Worm (Caenorhabditis elegans) whole organism, late embryonic: ENCODE measurements around the gene C01C4.3.

ENCODE experiments used
- C38D4.7 ChIP-seq: fragments of 200-800 bp; sonication (Bioruptor generic); optimal IDR thresholded peaks from 2 replicates; lab custom pipeline; 2018; ENCODE audit warnings: mild to moderate bottlenecking, missing genetic modification characterization, moderate library complexity, missing compliant biosample characterization
- T23F11.4 ChIP-seq: fragments of 200-800 bp; sonication (Bioruptor generic); optimal IDR thresholded peaks from 2 replicates; lab custom pipeline; 2018; ENCODE audit warnings: mild to moderate bottlenecking, missing genetic modification characterization, missing compliant biosample characterization
- ceh-19 ChIP-seq: fragments of 200-800 bp; sonication (Bioruptor generic); optimal IDR thresholded peaks from 2 replicates; lab custom pipeline; 2018; ENCODE audit warnings: mild to moderate bottlenecking, missing genetic modification characterization, missing compliant biosample characterization
- ceh-2 ChIP-seq: sonication (generic microtip); optimal IDR thresholded peaks from 2 replicates; lab custom pipeline; 2016; ENCODE audit warnings: missing genotype, missing genetic modification characterization, missing compliant biosample characterization
- ceh-22 ChIP-seq: sonication (generic microtip); optimal IDR thresholded peaks from 2 replicates; lab custom pipeline; 2017; ENCODE audit warnings: missing biosample characterization, missing genetic modification characterization
- ceh-24 ChIP-seq: sonication (generic microtip); optimal IDR thresholded peaks from 2 replicates; lab custom pipeline; 2016; ENCODE audit warnings: mild to moderate bottlenecking, missing genetic modification characterization, missing compliant biosample characterization
- ceh-31 ChIP-seq: sonication (generic microtip); optimal IDR thresholded peaks from 2 replicates; lab custom pipeline; 2016; ENCODE audit warnings: missing genetic modification characterization, missing compliant biosample characterization
- ceh-34 ChIP-seq: sonication (generic microtip); optimal IDR thresholded peaks from 2 replicates; lab custom pipeline; 2016; ENCODE audit warnings: mild to moderate bottlenecking, missing genetic modification characterization, missing compliant biosample characterization
- ceh-6 ChIP-seq: fragments of 200-800 bp; sonication (Bioruptor generic); optimal IDR thresholded peaks from 2 replicates; lab custom pipeline; 2018; ENCODE audit warnings: mild to moderate bottlenecking, missing genetic modification characterization, missing compliant biosample characterization
- elt-4 ChIP-seq: sonication (generic microtip); optimal IDR thresholded peaks from 2 replicates; lab custom pipeline; 2016; ENCODE audit warnings: missing genetic modification characterization, missing compliant biosample characterization
- ets-4 ChIP-seq: sonication (generic microtip); optimal IDR thresholded peaks from 2 replicates; lab custom pipeline; 2016; ENCODE audit warnings: missing genetic modification characterization, missing compliant biosample characterization
- eyg-1 ChIP-seq: sonication (generic microtip); optimal IDR thresholded peaks from 2 replicates; lab custom pipeline; 2016; ENCODE audit warnings: missing genotype, missing genetic modification characterization, missing compliant biosample characterization
- fax-1 ChIP-seq: sonication (generic microtip); optimal IDR thresholded peaks from 2 replicates; lab custom pipeline; 2016; ENCODE audit warnings: missing genotype, missing genetic modification characterization, missing compliant biosample characterization
- fkh-6 ChIP-seq: sonication (generic microtip); optimal IDR thresholded peaks from 2 replicates; lab custom pipeline; 2016; ENCODE audit warnings: missing genetic modification characterization, missing compliant biosample characterization
- hlh-13 ChIP-seq: fragments of 200-800 bp; sonication (Bioruptor generic); optimal IDR thresholded peaks from 2 replicates; lab custom pipeline; 2018; ENCODE audit warnings: mild to moderate bottlenecking, missing genetic modification characterization, missing compliant biosample characterization
- hlh-8 ChIP-seq: sonication (generic microtip); optimal IDR thresholded peaks from 2 replicates; lab custom pipeline; 2016; ENCODE audit warnings: missing genotype, missing genetic modification characterization, missing compliant biosample characterization
- madf-2 ChIP-seq: sonication (generic microtip); optimal IDR thresholded peaks from 2 replicates; lab custom pipeline; 2017; ENCODE audit warnings: missing genetic modification characterization, missing compliant biosample characterization
- nfya-1 ChIP-seq: sonication (generic microtip); optimal IDR thresholded peaks from 2 replicates; lab custom pipeline; 2017; ENCODE audit warnings: missing genetic modification characterization, mild to moderate bottlenecking, missing compliant biosample characterization, antibody characterized with exemption, moderate library complexity
- nhr-11 ChIP-seq: fragments of 150-350 bp; optimal IDR thresholded peaks from 2 replicates; lab custom pipeline; 2014; ENCODE audit warnings: missing biosample characterization, missing genetic modification characterization
- nhr-232 ChIP-seq: sonication (generic microtip); optimal IDR thresholded peaks from 2 replicates; lab custom pipeline; 2016; ENCODE audit warnings: missing genetic modification characterization, missing compliant biosample characterization
- npax-4 ChIP-seq: sonication (generic microtip); optimal IDR thresholded peaks from 2 replicates; lab custom pipeline; 2016; ENCODE audit warnings: missing genetic modification characterization, missing compliant biosample characterization
- odd-2 ChIP-seq: sonication (generic microtip); optimal IDR thresholded peaks from 2 replicates; lab custom pipeline; 2017; ENCODE audit warnings: antibody characterized with exemption, mild to moderate bottlenecking, missing genetic modification characterization, missing compliant biosample characterization
- pag-3 ChIP-seq: sonication (generic microtip); optimal IDR thresholded peaks from 2 replicates; lab custom pipeline; 2016; ENCODE audit warnings: missing compliant biosample characterization, missing genetic modification characterization, borderline replicate concordance
- pha-2 ChIP-seq: sonication (generic microtip); optimal IDR thresholded peaks from 2 replicates; lab custom pipeline; 2017; ENCODE audit warnings: mild to moderate bottlenecking, missing genetic modification characterization, missing compliant biosample characterization
- pha-4 ChIP-seq: fragments of 150-350 bp; optimal IDR thresholded peaks from 2 replicates; lab custom pipeline; 2018; ENCODE audit warnings: missing biosample characterization, missing genetic modification reagents, missing genetic modification characterization
- pros-1 ChIP-seq: fragments of 150-350 bp; optimal IDR thresholded peaks from 2 replicates; lab custom pipeline; 2014; ENCODE audit warnings: missing biosample characterization, missing genetic modification reagents, missing genetic modification characterization
- ref-2 ChIP-seq: sonication (generic microtip); optimal IDR thresholded peaks from 2 replicates; lab custom pipeline; 2016; ENCODE audit warnings: missing genetic modification characterization, missing compliant biosample characterization
- sdc-2 ChIP-seq: sonication (generic microtip); optimal IDR thresholded peaks from 2 replicates; lab custom pipeline; 2016; ENCODE audit warnings: missing genotype, missing genetic modification characterization, missing compliant biosample characterization
- sox-2 ChIP-seq: fragments of 200-800 bp; sonication (Bioruptor generic); IDR thresholded peaks from 2 replicates; pipeline ENCODE4 v1.3.6; 2022; ENCODE audit warnings: missing genetic modification reagents, missing genetic modification characterization, missing compliant biosample characterization
- syd-9 ChIP-seq: sonication (generic microtip); optimal IDR thresholded peaks from 2 replicates; lab custom pipeline; 2016; ENCODE audit warnings: mild to moderate bottlenecking, missing genetic modification characterization, moderate library complexity, missing compliant biosample characterization
- tbx-2 ChIP-seq: sonication (generic microtip); optimal IDR thresholded peaks from 2 replicates; lab custom pipeline; 2016; ENCODE audit warnings: missing genetic modification characterization, missing compliant biosample characterization
- tbx-7 ChIP-seq: sonication (generic microtip); optimal IDR thresholded peaks from 2 replicates; lab custom pipeline; 2016; ENCODE audit warnings: missing genotype, missing genetic modification characterization, missing compliant biosample characterization
- ttx-3 ChIP-seq: sonication (generic microtip); optimal IDR thresholded peaks from 2 replicates; lab custom pipeline; 2016; ENCODE audit warnings: missing genetic modification reagents, missing genetic modification characterization, missing compliant biosample characterization
- unc-55 ChIP-seq: sonication (generic microtip); optimal IDR thresholded peaks from 2 replicates; lab custom pipeline; 2017; ENCODE audit warnings: missing biosample characterization, missing genetic modification reagents, missing genetic modification characterization
- zip-5 ChIP-seq: sonication (generic microtip); optimal IDR thresholded peaks from 2 replicates; lab custom pipeline; 2016; ENCODE audit warnings: missing genetic modification characterization, missing compliant biosample characterization

Gene C01C4.3

DNA sequence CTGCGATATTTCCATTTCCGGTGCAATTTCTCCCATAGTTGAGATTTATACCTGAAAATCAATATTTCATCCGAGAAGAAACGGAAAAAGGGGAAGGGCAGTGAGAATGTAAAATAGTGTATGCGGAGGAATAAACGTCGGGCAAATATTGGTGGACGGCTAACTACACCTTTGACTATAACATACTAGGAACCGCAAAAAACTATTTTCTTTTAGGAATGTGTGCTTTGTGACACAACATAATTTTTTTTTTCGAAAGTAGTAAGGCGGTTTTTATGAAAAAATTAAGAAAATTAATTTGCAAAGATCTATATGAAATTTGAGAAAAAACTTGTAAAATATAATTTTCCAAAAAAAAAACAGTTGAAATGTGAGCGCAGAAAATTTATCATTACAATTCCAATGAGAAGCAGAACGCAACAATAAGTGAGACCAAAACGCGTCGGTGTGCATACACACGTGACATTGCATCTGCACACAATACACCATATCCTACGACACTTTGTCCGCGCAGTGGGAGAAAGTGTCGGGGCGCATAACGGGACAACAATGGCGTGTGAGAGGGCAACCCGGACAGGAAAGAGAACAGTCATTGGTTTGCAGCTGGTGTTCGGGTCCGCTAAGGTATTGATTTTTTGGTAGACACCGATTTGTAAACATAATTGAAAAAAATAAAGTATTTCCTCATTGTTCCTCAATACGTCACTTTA is 46.4 kb upstream of the C01C4.3 start, which contains the start of the genes sax-1 and R11G1.2 (continued):
- TF ChIP-seq hlh-13 (no peak), pha-2 (tag; lab: Kevin White, UChicago) (no peak), pha-4 (tag; lab: Kevin White, UChicago) (no peak), ets-4 (tag; lab: Kevin White, UChicago) (no peak), pag-3 (tag; lab: Kevin White, UChicago) (no peak), npax-4 (no peak), ceh-6 (no peak), nfya-1 (peak; percentile 69), nhr-11 (tag; lab: Kevin White, UChicago) (no peak), syd-9 (tag; lab: Kevin White, UChicago) (no peak), odd-2 (tag; lab: Kevin White, UChicago) (no peak), fax-1 (tag; lab: Kevin White, UChicago) (no peak), pros-1 (tag; lab: Kevin White, UChicago) (no peak), tbx-2 (peak; percentile 54), hlh-8 (tag; lab: Kevin White, UChicago) (no peak), sdc-2 (peak; percentile 56), ceh-24 (tag; lab: Kevin White, UChicago) (no peak), madf-2 (tag; lab: Kevin White, UChicago) (no peak), nhr-232 (tag; lab: Kevin White, UChicago) (no peak), ref-2 (tag; lab: Kevin White, UChicago) (peak; percentile 61), ceh-34 (tag; lab: Kevin White, UChicago) (no peak), eyg-1 (tag; lab: Kevin White, UChicago) (no peak), zip-5 (no peak), C38D4.7 (GFP tag; lab: Kevin White, UChicago) (no peak), elt-4 (tag; lab: Kevin White, UChicago) (no peak), unc-55 (no peak), tbx-7 (tag; lab: Kevin White, UChicago) (no peak), ceh-31 (tag; lab: Kevin White, UChicago) (peak; percentile 57)

DNA sequence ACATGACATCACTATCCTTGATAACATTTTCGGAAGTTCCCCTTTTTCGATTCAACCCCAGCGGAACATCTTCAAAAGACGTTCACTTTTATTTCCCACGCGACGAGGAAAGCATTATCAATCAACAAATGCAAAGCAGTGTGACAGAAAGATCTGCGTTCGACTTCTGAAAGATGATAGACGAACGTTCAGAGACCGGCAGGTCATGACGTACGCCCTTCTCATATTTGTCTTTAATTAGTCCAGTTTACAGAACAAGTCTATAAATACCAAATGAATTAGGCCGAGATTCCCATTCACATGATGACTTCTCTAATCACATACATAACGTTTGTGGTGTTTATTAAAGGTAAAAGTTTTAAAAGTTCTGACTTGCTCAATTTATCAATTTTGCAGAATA is 42.1 kb upstream of the C01C4.3 start, which contains the start of gene R11G1.11:
Gene R11G1.11, plus strand, starts transcription at position 301 of the 400 bp plus-strand sequence.
- TF ChIP-seq zip-5: no peak
- TF ChIP-seq ceh-6: no peak
- TF ChIP-seq T23F11.4 (GFP tag; lab: Kevin White, UChicago): no peak
- TF ChIP-seq ceh-2 (tag; lab: Kevin White, UChicago): no peak

DNA sequence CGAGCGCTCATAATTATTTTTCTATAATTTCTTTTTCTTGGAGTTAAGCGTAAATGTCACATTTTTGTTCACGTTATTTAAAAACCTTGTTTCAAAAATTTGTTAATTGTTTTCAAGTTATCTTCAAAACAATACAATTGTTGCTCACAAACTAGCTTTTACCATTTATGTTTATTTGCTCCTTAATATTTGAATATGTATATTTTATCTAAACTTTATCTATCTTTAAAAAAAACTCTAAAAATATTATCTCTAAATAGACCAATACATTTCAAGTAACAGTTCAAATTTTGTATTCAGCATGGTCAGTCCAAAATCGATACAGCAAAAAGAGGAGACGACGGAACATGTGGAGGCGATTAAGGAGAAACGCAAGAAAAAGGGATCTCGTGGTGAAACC is 40.7 kb upstream of the C01C4.3 start, which contains the start of gene R11G1.7:
Gene R11G1.7, plus strand, starts transcription at position 301 of the 400 bp plus-strand sequence.
- TF ChIP-seq pha-2 (tag; lab: Kevin White, UChicago) (no peak), sox-2 (GFP tag; lab: Robert Waterston, UW) (no peak), fkh-6 (tag; lab: Kevin White, UChicago) (no peak), ceh-22 (tag; lab: Kevin White, UChicago) (no peak), ref-2 (tag; lab: Kevin White, UChicago) (no peak)

DNA sequence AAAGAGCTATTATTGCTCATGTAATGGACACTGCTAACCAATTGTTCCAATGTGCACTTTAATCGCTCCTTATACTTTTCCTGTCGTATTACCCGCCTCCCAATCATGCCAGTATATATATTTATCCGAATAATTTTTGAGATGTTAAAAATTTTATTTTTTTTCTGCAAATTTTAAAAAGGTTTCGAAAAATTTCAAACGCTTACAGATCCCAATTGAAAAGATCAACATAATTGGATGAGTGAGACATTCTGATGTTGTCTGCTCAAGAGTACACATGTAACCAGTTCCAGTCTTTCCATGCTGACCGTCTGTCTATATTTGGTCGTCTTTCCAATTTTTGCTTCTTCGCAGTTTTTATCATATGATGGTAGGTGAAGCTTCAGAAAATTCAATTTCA is 37.5 kb upstream of the C01C4.3 start, which contains the start of gene R11G1.1:
Gene R11G1.1, plus strand, starts transcription at position 301 of the 400 bp plus-strand sequence.
- TF ChIP-seq ttx-3 (tag; lab: Kevin White, UChicago): no peak
- no peak for TF ChIP-seq ceh-19 (GFP tag; lab: Kevin White, UChicago)
